Worm (Caenorhabditis elegans) whole organism, early embryonic: Measurements from ENCODE around the gene clec-72.

Experiments used
- ama-1 ChIP-seq: fragments of 150-350 bp; optimal IDR thresholded peaks from 2 replicates; lab custom pipeline; 2014
- tra-4 ChIP-seq: sonication (generic microtip); optimal IDR thresholded peaks from 2 replicates; lab custom pipeline; 2017; ENCODE audit warnings: missing genetic modification characterization, missing compliant biosample characterization

- TF ChIP-seq tra-4 (tag; lab: Kevin White, UChicago) (no peak), ama-1 (lab: Kevin White, UChicago) (no peak)
These were observed at the start of gene clec-72 for ce11 chrIV:3944459-3944858.
